Worm (Caenorhabditis elegans) whole organism, L4 larva: ENCODE data around the gene C03H5.6.

Experiments
- D1046.2 ChIP-seq: fragments of 200-800 bp; sonication (Bioruptor generic); IDR thresholded peaks from 2 replicates; pipeline ENCODE4 v1.3.6; 2022; ENCODE audit warnings: missing genetic modification characterization, missing compliant biosample characterization
- F10B5.3 ChIP-seq: sonication (generic microtip); optimal IDR thresholded peaks from 2 replicates; lab custom pipeline; 2016; ENCODE audit warnings: mild to moderate bottlenecking, missing genetic modification characterization, missing compliant biosample characterization
- F37D6.2 ChIP-seq: sonication (generic microtip); optimal IDR thresholded peaks from 2 replicates; lab custom pipeline; 2016; ENCODE audit warnings: mild to moderate bottlenecking, missing genetic modification characterization, missing compliant biosample characterization
- R02D3.7 ChIP-seq: fragments of 150-350 bp; sonication (generic microtip); optimal IDR thresholded peaks from 3 replicates; lab custom pipeline; 2014; ENCODE audit warnings: missing biosample characterization, missing genetic modification characterization
- Y105C5A.15 ChIP-seq: fragments of 200-800 bp; sonication (Bioruptor generic); IDR thresholded peaks from 2 replicates; pipeline ENCODE4 v1.3.6; 2022; ENCODE audit warnings: missing genetic modification characterization, missing compliant biosample characterization
- Y48G9A.11 ChIP-seq: fragments of 200-800 bp; sonication (Bioruptor generic); IDR thresholded peaks from 2 replicates; pipeline ENCODE4 v1.3.6; 2022; ENCODE audit warnings: missing genetic modification reagents, missing genetic modification characterization, missing compliant biosample characterization
- ZK337.2 ChIP-seq: fragments of 200-800 bp; sonication (Bioruptor generic); IDR thresholded peaks from 2 replicates; pipeline ENCODE4 v1.3.6; 2022; ENCODE audit warnings: missing genetic modification reagents, missing genetic modification characterization, missing compliant biosample characterization
- aha-1 ChIP-seq: fragments of 150-350 bp; peaks from one replicate; lab custom pipeline; 2014; ENCODE audit warnings: missing biosample characterization, missing genetic modification characterization
- arid-1 ChIP-seq: fragments of 200-800 bp; sonication (Bioruptor generic); conservative IDR thresholded peaks from 2 replicates; pipeline ENCODE4 v1.3.6; 2022; ENCODE audit warnings: missing genetic modification reagents, missing genetic modification characterization, missing compliant biosample characterization
- ceh-82 ChIP-seq: sonication (generic microtip); optimal IDR thresholded peaks from 2 replicates; lab custom pipeline; 2017; ENCODE audit warnings: missing biosample characterization, missing genetic modification characterization
- daf-12 ChIP-seq: fragments of 150-350 bp; optimal IDR thresholded peaks from 2 replicates; lab custom pipeline; 2014; ENCODE audit warnings: missing biosample characterization, missing genetic modification reagents, missing genetic modification characterization
- daf-16 ChIP-seq, 3 experiments: sonication (generic microtip); optimal IDR thresholded peaks; 2 replicates each; lab custom pipeline; 2016 to 2017; ENCODE audit warnings: missing genetic modification characterization in 3 of 3, missing genetic modification reagents in 3 of 3, mild to moderate bottlenecking in 2 of 3, missing compliant biosample characterization in 2 of 3, missing biosample characterization in 1 of 3, moderate library complexity in 1 of 3
- dmd-6 ChIP-seq: fragments of 200-800 bp; sonication (Bioruptor generic); IDR thresholded peaks from 2 replicates; pipeline ENCODE4 v1.3.6; 2022; ENCODE audit warnings: missing genetic modification reagents, missing genetic modification characterization, missing compliant biosample characterization
- dmd-9 ChIP-seq: fragments of 200-800 bp; sonication (Bioruptor generic); IDR thresholded peaks from 2 replicates; pipeline ENCODE4 v1.3.6; 2022; ENCODE audit warnings: missing genetic modification reagents, missing genetic modification characterization, missing compliant biosample characterization
- duxl-1 ChIP-seq: sonication (generic microtip); optimal IDR thresholded peaks from 2 replicates; lab custom pipeline; 2016; ENCODE audit warnings: mild to moderate bottlenecking, missing genetic modification characterization, moderate library complexity, missing compliant biosample characterization; ENCODE audit not compliant: poor library complexity
- egl-43 ChIP-seq: fragments of 200-800 bp; sonication (Bioruptor generic); IDR thresholded peaks from 2 replicates; pipeline ENCODE4 v1.3.6; 2022; ENCODE audit warnings: missing genetic modification reagents, missing genetic modification characterization, missing compliant biosample characterization
- hif-1 ChIP-seq, 2 experiments: sonication (generic microtip); optimal IDR thresholded peaks; 2 replicates each; lab custom pipeline; 2016 to 2017; ENCODE audit warnings: missing compliant biosample characterization in 2 of 2, missing genetic modification characterization in 2 of 2, missing genetic modification reagents in 2 of 2, missing genotype in 2 of 2, mild to moderate bottlenecking in 1 of 2
- hlh-11 ChIP-seq: fragments of 200-800 bp; sonication (Bioruptor generic); optimal IDR thresholded peaks from 2 replicates; lab custom pipeline; 2018; ENCODE audit warnings: mild to moderate bottlenecking, missing genetic modification characterization, missing compliant biosample characterization
- hlh-30 ChIP-seq: sonication (generic microtip); optimal IDR thresholded peaks from 2 replicates; lab custom pipeline; 2017; ENCODE audit warnings: antibody characterized with exemption, mild to moderate bottlenecking, missing genetic modification characterization, missing compliant biosample characterization; ENCODE audit not compliant: insufficient read depth
- hmg-1.1 ChIP-seq: fragments of 200-800 bp; sonication (Bioruptor generic); IDR thresholded peaks from 2 replicates; pipeline ENCODE4 v1.3.6; 2022; ENCODE audit warnings: missing genetic modification reagents, missing genetic modification characterization, missing compliant biosample characterization
- jun-1 ChIP-seq: fragments of 150-350 bp; optimal IDR thresholded peaks from 2 replicates; lab custom pipeline; 2014; ENCODE audit warnings: missing biosample characterization, missing genetic modification reagents, missing genetic modification characterization
- lin-1 ChIP-seq: fragments of 200-800 bp; sonication (Bioruptor generic); IDR thresholded peaks from 2 replicates; pipeline ENCODE4 v1.3.6; 2022; ENCODE audit warnings: missing genetic modification reagents, missing genetic modification characterization, missing compliant biosample characterization
- mxl-3 ChIP-seq: fragments of 200-800 bp; sonication (Bioruptor generic); optimal IDR thresholded peaks from 2 replicates; lab custom pipeline; 2018; ENCODE audit warnings: mild to moderate bottlenecking, missing genetic modification characterization, missing compliant biosample characterization
- nhr-11 ChIP-seq: fragments of 150-350 bp; optimal IDR thresholded peaks from 2 replicates; lab custom pipeline; 2014; ENCODE audit warnings: missing biosample characterization, missing genetic modification characterization
- nhr-237 ChIP-seq: sonication (generic microtip); optimal IDR thresholded peaks from 2 replicates; lab custom pipeline; 2017; ENCODE audit warnings: missing biosample characterization, missing genetic modification characterization
- nhr-25 ChIP-seq: sonication (generic microtip); optimal IDR thresholded peaks from 2 replicates; lab custom pipeline; 2017; ENCODE audit warnings: missing genetic modification characterization, mild to moderate bottlenecking, missing compliant biosample characterization, antibody characterized with exemption, moderate library complexity, borderline replicate concordance; ENCODE audit not compliant: insufficient read depth
- nhr-48 ChIP-seq: sonication (generic microtip); optimal IDR thresholded peaks from 2 replicates; lab custom pipeline; 2016; ENCODE audit warnings: mild to moderate bottlenecking, missing genetic modification characterization, missing compliant biosample characterization
- php-3 ChIP-seq: fragments of 200-800 bp; sonication (Bioruptor generic); IDR thresholded peaks from 2 replicates; pipeline ENCODE4 v1.3.6; 2022; ENCODE audit warnings: missing genetic modification reagents, missing genetic modification characterization, missing compliant biosample characterization
- saeg-2 ChIP-seq: fragments of 200-800 bp; sonication (Bioruptor generic); IDR thresholded peaks from 2 replicates; pipeline ENCODE4 v1.3.6; 2022; ENCODE audit warnings: missing genetic modification reagents, missing genetic modification characterization, missing compliant biosample characterization
- sdz-12 ChIP-seq: fragments of 200-800 bp; sonication (Bioruptor generic); optimal IDR thresholded peaks from 2 replicates; lab custom pipeline; 2018; ENCODE audit warnings: mild to moderate bottlenecking, missing genetic modification characterization, missing compliant biosample characterization
- snpc-4 ChIP-seq: fragments of 150-350 bp; optimal IDR thresholded peaks from 2 replicates; lab custom pipeline; 2014; ENCODE audit warnings: missing biosample characterization, missing genetic modification characterization
- spr-3 ChIP-seq: fragments of 200-800 bp; sonication (Bioruptor generic); optimal IDR thresholded peaks from 2 replicates; lab custom pipeline; 2018; ENCODE audit warnings: mild to moderate bottlenecking, missing genetic modification characterization, missing compliant biosample characterization
- tag-97 ChIP-seq: fragments of 200-800 bp; sonication (Bioruptor generic); IDR thresholded peaks from 2 replicates; pipeline ENCODE4 v1.3.6; 2022; ENCODE audit warnings: missing genetic modification characterization, missing compliant biosample characterization
- unc-39 ChIP-seq: sonication (generic microtip); optimal IDR thresholded peaks from 2 replicates; lab custom pipeline; 2017; ENCODE audit warnings: missing biosample characterization, missing genetic modification characterization
- unc-62 ChIP-seq, 3 experiments: fragments of 150-350 bp in 1 of 3; sonication (generic microtip); optimal IDR thresholded peaks in 2 of 3; peaks in 1 of 3; 1 replicate in 1 of 3; 2 replicates in 2 of 3; lab custom pipeline; 2014 to 2017; ENCODE audit warnings: missing biosample characterization in 3 of 3, missing genetic modification characterization in 3 of 3, missing genetic modification reagents in 3 of 3, missing genotype in 1 of 3
- zip-2 ChIP-seq: fragments of 150-350 bp; optimal IDR thresholded peaks from 2 replicates; lab custom pipeline; 2014; ENCODE audit warnings: missing biosample characterization, missing genetic modification characterization

C03H5.6 gene

DNA sequence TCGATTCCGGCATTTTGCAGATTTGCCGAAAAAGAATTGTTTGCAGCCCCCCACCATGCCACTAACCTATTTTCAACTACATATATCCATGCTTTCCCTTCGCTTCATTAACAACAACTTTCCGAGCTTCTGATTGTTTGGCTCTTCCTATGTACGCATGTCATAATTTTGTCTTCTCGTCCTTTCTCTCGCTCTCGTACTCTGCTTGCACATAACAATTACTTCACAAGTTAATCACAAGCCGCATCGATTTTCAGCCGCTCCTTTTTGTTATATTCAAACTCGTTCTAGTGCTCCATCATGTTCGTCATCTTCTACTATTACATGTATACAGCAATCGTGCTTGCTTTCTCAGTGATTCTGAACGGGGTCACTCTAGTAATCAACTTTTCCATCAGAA is 20.9 kb downstream of the C03H5.6 start, which contains the start of gene C03H5.9:
TSS of gene C03H5.9 (plus strand) at position 301 of the 400 bp plus-strand sequence.
- 0 out of 2 replicates have a peak, but pooled peaks have one; percentile 21 for TF ChIP-seq dmd-9
- TF ChIP-seq R02D3.7 (tag; lab: Kevin White, UChicago), result no peak
- no peak for TF ChIP-seq Y48G9A.11 (GFP tag; lab: Robert Waterston, UW)
- TF ChIP-seq arid-1 (GFP tag; lab: Robert Waterston, UW), result no peak
- TF ChIP-seq, all 104 proteins: peak for 1

DNA sequence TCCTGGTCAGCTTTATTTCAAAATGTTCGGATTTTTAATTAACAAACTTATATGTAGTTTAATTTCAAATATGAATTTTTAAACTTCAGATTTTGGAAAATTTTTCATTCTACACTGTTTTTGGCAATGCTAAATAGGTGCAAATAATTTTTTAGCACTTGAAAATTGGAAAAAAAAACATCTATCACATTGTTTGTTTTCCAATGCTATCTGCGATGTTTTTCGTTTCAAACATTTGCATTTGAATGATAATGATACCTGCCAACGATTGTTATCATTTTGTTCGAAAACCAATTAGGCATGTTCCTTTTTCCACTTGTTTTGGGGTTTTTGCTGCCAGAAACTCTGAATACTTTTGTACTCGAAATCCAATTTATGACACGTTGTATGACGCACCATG is 24.3 kb downstream of the C03H5.6 start, which contains the start of gene C03H5.4:
TSS of gene C03H5.4 (plus strand) at position 301 of the 400 bp plus-strand sequence.
- TF ChIP-seq unc-62 (GFP tag; optimal IDR thresholded peaks at IDR 0.05 in 1 of 2; lab: Kevin White, UChicago) (peak in 1 of 2 experiments; percentile 31), unc-62 (tag; optimal IDR thresholded peaks at IDR 0.05; lab: Kevin White, UChicago) (no peak), php-3 (GFP tag; lab: Robert Waterston, UW) (no peak)

DNA sequence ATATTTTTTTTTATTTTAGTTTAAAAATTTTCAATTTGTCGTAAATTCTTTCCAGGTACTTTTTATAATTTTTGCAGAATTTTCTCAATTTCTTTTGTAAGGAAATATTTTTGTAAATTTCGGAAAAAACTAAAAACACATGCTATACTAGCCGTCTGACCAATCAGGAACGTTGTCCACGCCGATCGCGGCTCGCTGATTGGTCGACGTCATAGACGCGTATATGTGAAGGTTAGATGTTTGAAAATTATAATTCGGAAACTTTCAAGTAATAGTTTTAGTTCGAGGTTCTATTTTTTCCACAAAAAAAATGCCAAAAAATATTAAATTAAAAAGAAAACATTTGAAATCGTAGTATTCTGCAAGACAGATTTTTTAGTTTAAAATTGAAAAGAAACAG is 27.0 kb downstream of the C03H5.6 start:
- TF ChIP-seq spr-3 (no peak), hif-1 (tag; optimal IDR thresholded peaks at IDR 0.05; lab: Kevin White, UChicago) (no peak), hlh-30 (tag; lab: Kevin White, UChicago) (no peak), jun-1 (tag; lab: Kevin White, UChicago) (no peak), D1046.2 (GFP tag; lab: Robert Waterston, UW) (no peak), ceh-82 (no peak), unc-39 (tag; lab: Kevin White, UChicago) (no peak), saeg-2 (GFP tag; lab: Robert Waterston, UW) (no peak), nhr-237 (tag; lab: Kevin White, UChicago) (no peak), sdz-12 (GFP tag; lab: Kevin White, UChicago) (no peak), Y48G9A.11 (GFP tag; lab: Robert Waterston, UW) (no peak), daf-12 (tag; lab: Kevin White, UChicago) (no peak), hlh-11 (tag; lab: Kevin White, UChicago) (no peak), Y105C5A.15 (no peak), F10B5.3 (no peak), daf-16 (GFP tag; optimal IDR thresholded peaks at IDR 0.05; lab: Kevin White, UChicago) (no peak), daf-16 (tag; optimal IDR thresholded peaks at IDR 0.05; lab: Kevin White, UChicago) (no peak), lin-1 (GFP tag; lab: Robert Waterston, UW) (no peak), duxl-1 (no peak)
- TF ChIP-seq, all 104 proteins: peak for 0

DNA sequence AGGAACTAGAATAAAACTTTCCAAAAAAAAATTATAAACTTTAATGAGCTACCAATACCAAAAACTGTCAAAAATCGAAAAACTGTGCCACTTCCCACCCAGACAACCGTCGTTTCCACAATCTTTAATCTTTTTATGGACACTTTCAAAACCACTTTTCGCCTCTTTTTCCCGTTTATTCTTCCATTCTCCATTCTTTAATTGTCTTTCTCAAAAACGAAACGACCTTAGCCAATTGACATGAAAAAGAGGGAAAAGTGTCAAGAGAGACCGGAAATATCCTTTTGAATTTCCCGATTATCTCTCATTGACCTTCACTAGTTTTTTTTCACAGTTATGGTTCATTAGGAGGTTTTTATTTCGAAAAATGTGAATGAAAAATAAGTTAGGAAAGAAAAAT is 27.7 kb downstream of the C03H5.6 start:
- TF ChIP-seq F37D6.2 (tag; lab: Kevin White, UChicago) (no peak), mxl-3 (GFP tag; lab: Kevin White, UChicago) (no peak), snpc-4 (tag; lab: Kevin White, UChicago) (no peak), zip-2 (no peak), aha-1 (no peak), egl-43 (GFP tag; lab: Robert Waterston, UW) (no peak), tag-97 (GFP tag; lab: Robert Waterston, UW) (no peak), nhr-48 (no peak), ZK337.2 (GFP tag; lab: Robert Waterston, UW) (no peak), hmg-1.1 (no peak), nhr-11 (no peak), dmd-6 (GFP tag; lab: Robert Waterston, UW) (no peak), nhr-25 (tag; lab: Kevin White, UChicago) (no peak)
